Worm (Caenorhabditis elegans) whole organism, L2 larva: Measurements from ENCODE around the gene mask-1.

Experiments used
- aly-2 ChIP-seq: fragments of 150-350 bp; optimal IDR thresholded peaks from 2 replicates; lab custom pipeline; 2014; ENCODE audit warnings: missing biosample characterization, missing genetic modification characterization
- ama-1 ChIP-seq: fragments of 150-350 bp; optimal IDR thresholded peaks from 2 replicates; lab custom pipeline; 2018; ENCODE audit warnings: inconsistent platforms
- ceh-16 ChIP-seq: fragments of 150-350 bp; optimal IDR thresholded peaks from 2 replicates; lab custom pipeline; 2014; ENCODE audit warnings: missing biosample characterization, missing genetic modification characterization
- elt-3 ChIP-seq: sonication (generic microtip); optimal IDR thresholded peaks from 2 replicates; lab custom pipeline; 2017; ENCODE audit warnings: missing biosample characterization, missing genetic modification characterization
- mab-5 ChIP-seq: fragments of 150-350 bp; optimal IDR thresholded peaks from 2 replicates; lab custom pipeline; 2014; ENCODE audit warnings: missing biosample characterization, missing genetic modification characterization
- mbf-1 ChIP-seq: sonication (generic microtip); optimal IDR thresholded peaks from 2 replicates; lab custom pipeline; 2017; ENCODE audit warnings: missing biosample characterization, missing genetic modification characterization
- nhr-11 ChIP-seq: fragments of 150-350 bp; optimal IDR thresholded peaks from 2 replicates; lab custom pipeline; 2014; ENCODE audit warnings: missing biosample characterization, missing genetic modification characterization
- nhr-129 ChIP-seq: fragments of 150-350 bp; optimal IDR thresholded peaks from 2 replicates; lab custom pipeline; 2014; ENCODE audit warnings: missing biosample characterization, missing genetic modification characterization
- nhr-237 ChIP-seq: fragments of 150-350 bp; optimal IDR thresholded peaks from 2 replicates; lab custom pipeline; 2014; ENCODE audit warnings: missing biosample characterization, missing genetic modification characterization
- peb-1 ChIP-seq: fragments of 150-350 bp; optimal IDR thresholded peaks from 2 replicates; lab custom pipeline; 2014; ENCODE audit warnings: missing biosample characterization, missing genetic modification characterization
- snpc-4 ChIP-seq: fragments of 150-350 bp; optimal IDR thresholded peaks from 2 replicates; lab custom pipeline; 2014; ENCODE audit warnings: missing biosample characterization, missing genetic modification characterization
- unc-55 ChIP-seq: fragments of 150-350 bp; sonication (generic microtip); optimal IDR thresholded peaks from 3 replicates; lab custom pipeline; 2014; ENCODE audit warnings: missing biosample characterization, missing genetic modification reagents, missing genetic modification characterization
- zag-1 ChIP-seq: fragments of 150-350 bp; optimal IDR thresholded peaks from 2 replicates; lab custom pipeline; 2014; ENCODE audit warnings: missing biosample characterization, missing genetic modification characterization

ce11 chrIV:10330962-10331361 is 43.7 kb upstream of the mask-1 start:
- no peak for TF ChIP-seq zag-1 (tag; lab: Kevin White, UChicago)
- TF ChIP-seq nhr-11 (tag; lab: Kevin White, UChicago): no peak
- no peak for TF ChIP-seq aly-2 (tag; lab: Kevin White, UChicago)
- TF ChIP-seq unc-55 (GFP tag; lab: Kevin White, UChicago): no peak
- no peak for TF ChIP-seq ama-1 (lab: Kevin White, UChicago)
- no peak for TF ChIP-seq elt-3 (tag; lab: Kevin White, UChicago)
- no peak for TF ChIP-seq nhr-237 (tag; lab: Kevin White, UChicago)
- no peak for TF ChIP-seq nhr-129 (tag; lab: Kevin White, UChicago)
- no peak for TF ChIP-seq peb-1
- TF ChIP-seq snpc-4 (tag; lab: Kevin White, UChicago): no peak
- TF ChIP-seq mab-5 (tag; lab: Kevin White, UChicago): no peak
- no peak for TF ChIP-seq mbf-1 (tag; lab: Kevin White, UChicago)
- TF ChIP-seq ceh-16 (tag; lab: Kevin White, UChicago): no peak
